Fruit fly (Drosophila melanogaster): Measurements from ENCODE around the gene nAChRbeta1.

nAChRbeta1 gene

DNA sequence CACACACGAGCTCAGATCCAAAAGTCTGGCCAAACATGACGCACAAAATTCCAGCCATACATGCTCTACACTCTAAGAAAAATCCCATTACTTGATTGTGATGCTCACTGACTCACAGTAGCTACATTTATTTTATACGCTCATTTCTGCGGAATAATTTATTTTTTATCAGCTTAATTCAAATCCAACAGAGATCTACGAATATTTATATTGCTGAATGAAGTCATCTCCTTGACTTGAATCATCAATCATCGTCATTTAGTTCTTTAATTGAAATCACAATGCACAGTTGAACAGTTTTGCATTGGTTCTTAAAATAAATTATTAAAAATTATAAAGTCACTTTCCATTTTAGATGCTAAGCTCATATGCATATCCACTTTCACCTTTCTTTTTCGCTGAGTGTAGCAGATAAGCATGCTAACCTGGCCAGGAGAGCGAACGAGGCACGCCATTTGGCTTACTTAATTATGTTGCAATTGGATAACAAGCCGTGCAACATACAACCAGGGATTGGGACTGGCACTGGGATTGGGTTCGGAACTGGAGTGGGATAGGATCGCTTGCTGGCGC, 33.6 kb upstream of the nAChRbeta1 start (continued):
- TF ChIP-seq CG8319 (GFP tag; optimal IDR thresholded peaks at IDR 0.05) (no peak), eg (GFP tag; IDR thresholded peaks at IDR 0.05) (peak; percentile 31; the same call in 1 of the 3 replicates), acj6 (GFP tag; optimal IDR thresholded peaks at IDR 0.05) (peak; percentile 37), Eip93F (GFP tag; optimal IDR thresholded peaks at IDR 0.05) (no peak), fd85E (GFP tag; optimal IDR thresholded peaks at IDR 0.05) (no peak), Met (GFP tag; optimal IDR thresholded peaks at IDR 0.05) (peak; percentile 56), dac (GFP tag; optimal IDR thresholded peaks at IDR 0.05) (no peak), ss (GFP tag; optimal IDR thresholded peaks at IDR 0.05) (peak in 1 of 2 experiments; percentile 35), Eip75B (GFP tag; optimal IDR thresholded peaks at IDR 0.05) (peak; percentile 15), dsx (GFP tag; optimal IDR thresholded peaks at IDR 0.05; ENCODE audit: poor library complexity, severe bottlenecking) (no peak), CG34406 (GFP tag; optimal IDR thresholded peaks at IDR 0.05) (peak; percentile 51), fd59A (GFP tag; optimal IDR thresholded peaks at IDR 0.05) (peak; percentile 11), achi (GFP tag; optimal IDR thresholded peaks at IDR 0.05) (peak; percentile 52), Sox14 (GFP tag; optimal IDR thresholded peaks at IDR 0.05) (peak; percentile 43), CG10631 (GFP tag; optimal IDR thresholded peaks at IDR 0.05) (peak; percentile 30), Sox15 (GFP tag; optimal IDR thresholded peaks at IDR 0.05) (peak; percentile 34), CG1621 (tag; optimal IDR thresholded peaks at IDR 0.05) (no peak), OdsH (GFP tag; optimal IDR thresholded peaks at IDR 0.05) (peak; percentile 56), net (GFP tag; optimal IDR thresholded peaks at IDR 0.05) (peak; percentile 59), CG11762 (GFP tag; optimal IDR thresholded peaks at IDR 0.05; ENCODE audit: insufficient read depth) (peak; percentile 10), Hr39 (GFP tag; optimal IDR thresholded peaks at IDR 0.05) (peak; percentile 45), Sox102F (GFP tag; optimal IDR thresholded peaks at IDR 0.05) (peak; percentile 57), CG16779 (tag; optimal IDR thresholded peaks at IDR 0.05) (no peak), Ets21C (GFP tag; optimal IDR thresholded peaks at IDR 0.05) (peak; percentile 11), CG6792 (GFP tag; optimal IDR thresholded peaks at IDR 0.05) (peak; percentile 19), Blimp-1 (GFP tag; optimal IDR thresholded peaks at IDR 0.05) (peak; percentile 40), CG6854 (GFP tag; optimal IDR thresholded peaks at IDR 0.05) (no peak), CG32006 (GFP tag; optimal IDR thresholded peaks at IDR 0.05) (peak; percentile 78), Lpt (GFP tag; optimal IDR thresholded peaks at IDR 0.05) (no peak), spab (GFP tag; optimal IDR thresholded peaks at IDR 0.05) (peak; percentile 8), CG8119 (GFP tag; IDR thresholded peaks at IDR 0.05) (peak; percentile 39; the same call in 1 of the 3 replicates), Hr38 (GFP tag; optimal IDR thresholded peaks at IDR 0.05) (no peak), CG11902 (GFP tag; optimal IDR thresholded peaks at IDR 0.05) (peak; percentile 35), Smox (GFP tag; optimal IDR thresholded peaks at IDR 0.05) (peak; percentile 65), CG8632 (GFP tag; optimal IDR thresholded peaks at IDR 0.05) (peak; percentile 43), CG6276 (GFP tag; optimal IDR thresholded peaks at IDR 0.05) (peak; percentile 57)

dm6 chr3L:4396372-4396771, 32.8 kb upstream of the nAChRbeta1 start:
- TF ChIP-seq Sox15 (GFP tag; optimal IDR thresholded peaks at IDR 0.05): no peak
- no peak for TF ChIP-seq Hr38 (GFP tag; optimal IDR thresholded peaks at IDR 0.05)
- no peak for TF ChIP-seq Ets21C (GFP tag; optimal IDR thresholded peaks at IDR 0.05)
- TF ChIP-seq CG4318 (GFP tag; optimal IDR thresholded peaks at IDR 0.05): no peak
- no peak for TF ChIP-seq CG6276 (GFP tag; optimal IDR thresholded peaks at IDR 0.05)
- no peak for TF ChIP-seq achi (GFP tag; optimal IDR thresholded peaks at IDR 0.05)
- no peak for TF ChIP-seq Eip78C (GFP tag)
- no peak for TF ChIP-seq CG8119 (GFP tag; IDR thresholded peaks at IDR 0.05)
- TF ChIP-seq fd59A (GFP tag; optimal IDR thresholded peaks at IDR 0.05): no peak
- no peak for TF ChIP-seq CG34406 (GFP tag; optimal IDR thresholded peaks at IDR 0.05)

DNA sequence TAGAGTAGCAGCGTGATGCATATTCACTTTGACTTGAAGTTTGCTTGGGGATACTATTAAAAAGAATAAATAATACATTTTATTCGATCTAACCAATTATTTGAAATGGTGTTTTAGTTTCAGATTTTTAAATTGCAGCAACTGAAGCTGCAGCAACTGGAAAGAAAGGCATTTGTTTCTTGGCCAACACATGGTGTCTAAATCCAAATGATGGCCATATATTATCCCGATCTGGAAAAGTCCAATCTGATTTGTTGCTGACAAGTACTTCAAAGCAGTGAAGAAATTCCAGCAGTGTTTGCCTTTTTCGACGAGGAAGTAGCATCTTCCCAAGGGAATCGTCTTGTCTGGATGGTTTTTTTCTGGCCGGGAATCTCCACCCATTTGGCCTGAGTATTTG, 32.0 kb upstream of the nAChRbeta1 start:
- peak; percentile 53 for TF ChIP-seq CG32006 (GFP tag; optimal IDR thresholded peaks at IDR 0.05)
- TF ChIP-seq Blimp-1 (GFP tag; optimal IDR thresholded peaks at IDR 0.05): no peak
- TF ChIP-seq fd85E (GFP tag; optimal IDR thresholded peaks at IDR 0.05): no peak
- TF ChIP-seq eg (GFP tag; IDR thresholded peaks at IDR 0.05): 0 out of 3 replicates have a peak, but pooled peaks have one; percentile 6
- TF ChIP-seq topi (GFP tag; optimal IDR thresholded peaks at IDR 0.05): no peak
- no peak for TF ChIP-seq esn (GFP tag; optimal IDR thresholded peaks at IDR 0.05)
- no peak for TF ChIP-seq lz (GFP tag; optimal IDR thresholded peaks at IDR 0.05)
- no peak for TF ChIP-seq dac (GFP tag; optimal IDR thresholded peaks at IDR 0.05)
- no peak for TF ChIP-seq Hr4 (GFP tag; optimal IDR thresholded peaks at IDR 0.05)
- TF ChIP-seq salr (GFP tag; optimal IDR thresholded peaks at IDR 0.05): peak in 1 of 2 experiments; percentile 49
- TF ChIP-seq Eip78C (GFP tag): peak; percentile 10
- no peak for TF ChIP-seq vri (GFP tag; optimal IDR thresholded peaks at IDR 0.05)
- no peak for TF ChIP-seq CG8319 (GFP tag; optimal IDR thresholded peaks at IDR 0.05)
- no peak for TF ChIP-seq pdm3 (GFP tag; optimal IDR thresholded peaks at IDR 0.05)
- no peak for TF ChIP-seq CG4318 (GFP tag; optimal IDR thresholded peaks at IDR 0.05)
- no peak for TF ChIP-seq Hr38 (GFP tag; optimal IDR thresholded peaks at IDR 0.05)
- no peak for TF ChIP-seq fd59A (GFP tag; optimal IDR thresholded peaks at IDR 0.05)

Measured in whole organism, prepupa.